Worm (Caenorhabditis elegans) whole organism, L1 larva: ENCODE results near the gene W03D2.9.

Experiments
- C04F5.9 ChIP-seq: sonication (generic microtip); optimal IDR thresholded peaks from 2 replicates; lab custom pipeline; 2016; ENCODE audit warnings: missing genetic modification characterization, missing compliant biosample characterization
- F16B12.6 ChIP-seq: fragments of 150-350 bp; optimal IDR thresholded peaks from 2 replicates; lab custom pipeline; 2014; ENCODE audit warnings: missing biosample characterization, missing genetic modification characterization
- alr-1 ChIP-seq: fragments of 200-800 bp; sonication (Bioruptor generic); optimal IDR thresholded peaks from 2 replicates; lab custom pipeline; 2018; ENCODE audit warnings: borderline replicate concordance, mild to moderate bottlenecking, missing genetic modification characterization, missing compliant biosample characterization
- blmp-1 ChIP-seq: fragments of 150-350 bp; optimal IDR thresholded peaks from 2 replicates; lab custom pipeline; 2014; ENCODE audit warnings: missing biosample characterization, missing genetic modification characterization
- ceh-8 ChIP-seq: fragments of 200-800 bp; sonication (Bioruptor generic); optimal IDR thresholded peaks from 2 replicates; lab custom pipeline; 2018; ENCODE audit warnings: mild to moderate bottlenecking, missing genetic modification characterization, moderate library complexity, missing compliant biosample characterization
- ceh-88 ChIP-seq: fragments of 200-800 bp; sonication (Bioruptor generic); IDR thresholded peaks from 2 replicates; pipeline ENCODE4 v1.3.6; 2022; ENCODE audit warnings: missing genetic modification characterization, missing compliant biosample characterization
- ceh-90 ChIP-seq: sonication (generic microtip); optimal IDR thresholded peaks from 2 replicates; lab custom pipeline; 2016; ENCODE audit warnings: missing genetic modification characterization, missing compliant biosample characterization
- dpl-1 ChIP-seq, 3 experiments: fragments of 150-350 bp in 2 of 3; sonication (generic microtip) in 1 of 3; optimal IDR thresholded peaks; 2 replicates each; lab custom pipeline; 2014 to 2017; ENCODE audit warnings: missing biosample characterization in 3 of 3, missing genetic modification characterization in 3 of 3, missing genetic modification reagents in 3 of 3
- dsc-1 ChIP-seq: sonication (generic microtip); optimal IDR thresholded peaks from 2 replicates; lab custom pipeline; 2016; ENCODE audit warnings: mild to moderate bottlenecking, missing genetic modification characterization, missing compliant biosample characterization
- efl-1 ChIP-seq, 4 experiments: fragments of 150-350 bp; optimal IDR thresholded peaks in 3 of 4; peaks in 1 of 4; 1 replicate in 1 of 4; 2 replicates in 3 of 4; lab custom pipeline; 2014; ENCODE audit warnings: missing biosample characterization in 2 of 4, missing genetic modification characterization in 2 of 4, missing genetic modification reagents in 2 of 4
- efl-3 ChIP-seq: fragments of 200-800 bp; sonication (Bioruptor generic); optimal IDR thresholded peaks from 2 replicates; lab custom pipeline; 2018; ENCODE audit warnings: mild to moderate bottlenecking, missing genetic modification characterization, missing compliant biosample characterization
- egl-27 ChIP-seq, 2 experiments: fragments of 150-350 bp in 1 of 2; sonication (generic microtip); optimal IDR thresholded peaks; 3 replicates each; lab custom pipeline; 2017 to 2018; ENCODE audit warnings: missing biosample characterization in 2 of 2, missing genetic modification characterization in 2 of 2, missing genetic modification reagents in 2 of 2
- elt-2 ChIP-seq: sonication (generic microtip); optimal IDR thresholded peaks from 2 replicates; lab custom pipeline; 2016; ENCODE audit warnings: missing genetic modification characterization, mild to moderate bottlenecking, inconsistent platforms, missing compliant biosample characterization, missing genetic modification reagents
- ets-5 ChIP-seq: fragments of 200-800 bp; sonication (Bioruptor generic); IDR thresholded peaks from 2 replicates; pipeline ENCODE4 v1.3.6; 2022; ENCODE audit warnings: missing genetic modification characterization, missing compliant biosample characterization
- fkh-4 ChIP-seq: sonication (generic microtip); optimal IDR thresholded peaks from 2 replicates; lab custom pipeline; 2016; ENCODE audit warnings: missing compliant biosample characterization, missing genetic modification characterization, borderline replicate concordance
- grh-1 ChIP-seq: fragments of 200-800 bp; sonication (Bioruptor generic); IDR thresholded peaks from 2 replicates; pipeline ENCODE4 v1.3.6; 2022; ENCODE audit warnings: missing genetic modification reagents, missing genetic modification characterization, missing compliant biosample characterization
- hlh-17 ChIP-seq: fragments of 200-800 bp; sonication (Bioruptor generic); optimal IDR thresholded peaks from 2 replicates; lab custom pipeline; 2018; ENCODE audit warnings: missing genetic modification characterization, mild to moderate bottlenecking, missing compliant biosample characterization, moderate library complexity, borderline replicate concordance
- hlh-4 ChIP-seq: sonication (generic microtip); optimal IDR thresholded peaks from 2 replicates; lab custom pipeline; 2016; ENCODE audit warnings: mild to moderate bottlenecking, missing genetic modification characterization, missing compliant biosample characterization
- lin-35 ChIP-seq, 2 experiments: fragments of 150-350 bp; optimal IDR thresholded peaks; 2 replicates each; lab custom pipeline; 2014; ENCODE audit warnings: missing biosample characterization in 2 of 2, missing genetic modification characterization in 2 of 2, missing genetic modification reagents in 2 of 2
- lin-39 ChIP-seq: fragments of 150-350 bp; optimal IDR thresholded peaks from 2 replicates; lab custom pipeline; 2014; ENCODE audit warnings: missing biosample characterization, missing genetic modification reagents, missing genetic modification characterization
- lsy-2 ChIP-seq, 2 experiments: fragments of 150-350 bp; optimal IDR thresholded peaks; 2 replicates each; lab custom pipeline; 2014; ENCODE audit warnings: missing biosample characterization in 2 of 2, missing genetic modification characterization in 2 of 2
- mdl-1 ChIP-seq, 2 experiments: fragments of 150-350 bp; optimal IDR thresholded peaks; 2 replicates each; lab custom pipeline; 2014 to 2017; ENCODE audit warnings: missing biosample characterization in 2 of 2, missing genetic modification characterization in 2 of 2, inconsistent platforms in 1 of 2
- mep-1 ChIP-seq: fragments of 150-350 bp; optimal IDR thresholded peaks from 2 replicates; lab custom pipeline; 2014; ENCODE audit warnings: missing biosample characterization, missing genetic modification characterization
- nhr-11 ChIP-seq: fragments of 150-350 bp; optimal IDR thresholded peaks from 2 replicates; lab custom pipeline; 2014; ENCODE audit warnings: missing biosample characterization, missing genetic modification characterization
- nhr-19 ChIP-seq: fragments of 200-800 bp; sonication (Bioruptor generic); conservative IDR thresholded peaks from 2 replicates; pipeline ENCODE4 v1.3.6; 2022; ENCODE audit warnings: missing genetic modification characterization, missing compliant biosample characterization
- nhr-20 ChIP-seq: sonication (generic microtip); optimal IDR thresholded peaks from 2 replicates; lab custom pipeline; 2016; ENCODE audit warnings: mild to moderate bottlenecking, missing genetic modification characterization, missing compliant biosample characterization
- nhr-237 ChIP-seq: fragments of 150-350 bp; optimal IDR thresholded peaks from 2 replicates; lab custom pipeline; 2014; ENCODE audit warnings: missing biosample characterization, missing genetic modification characterization
- nhr-47 ChIP-seq: sonication (generic microtip); optimal IDR thresholded peaks from 2 replicates; lab custom pipeline; 2016; ENCODE audit warnings: mild to moderate bottlenecking, missing genetic modification characterization, moderate library complexity, missing compliant biosample characterization
- nhr-71 ChIP-seq: sonication (generic microtip); optimal IDR thresholded peaks from 2 replicates; lab custom pipeline; 2016; ENCODE audit warnings: mild to moderate bottlenecking, missing genetic modification characterization, moderate library complexity, missing compliant biosample characterization
- nhr-77 ChIP-seq: fragments of 150-350 bp; optimal IDR thresholded peaks from 2 replicates; lab custom pipeline; 2014; ENCODE audit warnings: missing biosample characterization, missing genetic modification characterization
- nhr-85 ChIP-seq: sonication (generic microtip); peaks from one replicate; lab custom pipeline; 2016; ENCODE audit warnings: missing genetic modification characterization, inconsistent platforms, missing compliant biosample characterization
- nhr-90 ChIP-seq: sonication (generic microtip); optimal IDR thresholded peaks from 2 replicates; lab custom pipeline; 2016; ENCODE audit warnings: mild to moderate bottlenecking, missing genetic modification characterization, missing compliant biosample characterization; ENCODE audit not compliant: poor library complexity
- pag-3 ChIP-seq: sonication (generic microtip); optimal IDR thresholded peaks from 2 replicates; lab custom pipeline; 2017; ENCODE audit warnings: missing genetic modification characterization, mild to moderate bottlenecking, missing compliant biosample characterization, antibody characterized with exemption, borderline replicate concordance; ENCODE audit not compliant: insufficient read depth
- rnt-1 ChIP-seq: sonication (generic microtip); optimal IDR thresholded peaks from 2 replicates; lab custom pipeline; 2016; ENCODE audit warnings: mild to moderate bottlenecking, missing genetic modification characterization, moderate library complexity, missing compliant biosample characterization
- skn-1 ChIP-seq: fragments of 150-350 bp; optimal IDR thresholded peaks from 2 replicates; lab custom pipeline; 2014; ENCODE audit warnings: missing biosample characterization, missing genetic modification characterization
- snpc-4 ChIP-seq: fragments of 150-350 bp; optimal IDR thresholded peaks from 2 replicates; lab custom pipeline; 2014; ENCODE audit warnings: missing biosample characterization, missing genetic modification characterization
- snu-23 ChIP-seq: sonication (generic microtip); optimal IDR thresholded peaks from 2 replicates; lab custom pipeline; 2016; ENCODE audit warnings: missing genetic modification characterization, missing compliant biosample characterization
- sptf-1 ChIP-seq: fragments of 150-350 bp; optimal IDR thresholded peaks from 2 replicates; lab custom pipeline; 2014; ENCODE audit warnings: missing biosample characterization, missing genetic modification characterization
- sup-37 ChIP-seq: fragments of 200-800 bp; sonication (Bioruptor generic); optimal IDR thresholded peaks from 2 replicates; lab custom pipeline; 2018; ENCODE audit warnings: mild to moderate bottlenecking, missing genetic modification characterization, missing compliant biosample characterization
- swsn-7 ChIP-seq: sonication (generic microtip); optimal IDR thresholded peaks from 2 replicates; lab custom pipeline; 2016; ENCODE audit warnings: missing genetic modification characterization, missing compliant biosample characterization
- tbx-2 ChIP-seq: sonication (generic microtip); optimal IDR thresholded peaks from 2 replicates; lab custom pipeline; 2016; ENCODE audit warnings: missing genetic modification characterization, missing compliant biosample characterization
- tlp-1 ChIP-seq: fragments of 150-350 bp; optimal IDR thresholded peaks from 2 replicates; lab custom pipeline; 2014; ENCODE audit warnings: missing biosample characterization, missing genetic modification characterization
- unc-130 ChIP-seq: fragments of 150-350 bp; optimal IDR thresholded peaks from 2 replicates; lab custom pipeline; 2017; ENCODE audit warnings: missing biosample characterization, missing genetic modification characterization, inconsistent platforms
- unc-30 ChIP-seq: sonication (generic microtip); optimal IDR thresholded peaks from 2 replicates; lab custom pipeline; 2017; ENCODE audit warnings: missing biosample characterization, missing genetic modification characterization
- unc-62 ChIP-seq: fragments of 150-350 bp; optimal IDR thresholded peaks from 2 replicates; lab custom pipeline; 2014; ENCODE audit warnings: missing biosample characterization, missing genetic modification reagents, missing genetic modification characterization
- xbp-1 ChIP-seq: sonication (generic microtip); optimal IDR thresholded peaks from 2 replicates; lab custom pipeline; 2016; ENCODE audit warnings: missing genetic modification characterization, missing compliant biosample characterization
- zag-1 ChIP-seq: fragments of 150-350 bp; optimal IDR thresholded peaks from 2 replicates; lab custom pipeline; 2014; ENCODE audit warnings: missing biosample characterization, missing genetic modification characterization

The W03D2.9 gene

DNA sequence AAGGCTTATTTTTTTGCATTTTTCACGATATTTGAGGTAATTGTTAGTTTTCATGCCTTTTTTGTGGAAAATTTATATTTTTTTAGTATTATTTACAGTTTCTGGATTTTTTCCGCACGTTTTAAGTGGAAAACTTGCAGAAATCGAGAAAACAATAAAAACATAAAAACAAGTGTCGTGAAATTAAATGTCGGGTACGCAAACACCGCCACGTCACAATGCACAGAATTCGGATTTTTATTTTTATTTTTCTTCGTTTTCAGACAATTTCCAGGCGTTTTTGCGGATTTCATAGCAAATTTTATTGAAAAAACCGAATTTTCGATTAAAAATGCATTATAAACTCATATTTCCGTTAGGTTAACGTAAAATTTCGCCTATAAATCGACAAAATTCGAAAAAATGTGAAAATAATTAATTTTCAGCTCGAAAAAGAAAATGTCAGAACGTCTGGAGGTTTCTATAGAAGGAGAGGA, 11.3 kb upstream of the W03D2.9 start, which contains the start of gene C35B1.2:
Gene C35B1.2, plus strand, starts transcription at position 426 of the 476 bp plus-strand sequence.
- TF ChIP-seq lin-39: peak; percentile 28
- peak; percentile 11 for TF ChIP-seq nhr-20 (tag; lab: Kevin White, UChicago)
- peak; percentile 29 for TF ChIP-seq xbp-1 (tag; lab: Kevin White, UChicago)
- peak; percentile 43 for TF ChIP-seq mep-1 (tag; lab: Kevin White, UChicago)
- peak; percentile 43 to 48 for TF ChIP-seq lsy-2 (tag; optimal IDR thresholded peaks at IDR 0.05; lab: Kevin White, UChicago)
- peak; percentile 41 for TF ChIP-seq snu-23
- TF ChIP-seq dpl-1 (GFP tag; optimal IDR thresholded peaks at IDR 0.05; lab: Kevin White, UChicago): peak; percentile 2 to 57 (median 54)
- no peak for TF ChIP-seq zag-1
- peak; percentile 63 for TF ChIP-seq nhr-85 (tag; lab: Kevin White, UChicago)
- peak in 1 of 2 experiments; percentile 17 for TF ChIP-seq lin-35 (GFP tag; optimal IDR thresholded peaks at IDR 0.05; lab: Kevin White, UChicago)
- TF ChIP-seq nhr-237 (tag; lab: Kevin White, UChicago): no peak
- no peak for TF ChIP-seq ets-5 (GFP tag; lab: Robert Waterston, UW)
- no peak for TF ChIP-seq grh-1
- TF ChIP-seq nhr-71: peak; percentile 43
- TF ChIP-seq unc-30 (tag; lab: Kevin White, UChicago): no peak
- peak; percentile 86 for TF ChIP-seq F16B12.6 (tag; lab: Kevin White, UChicago)
- TF ChIP-seq ceh-90 (tag; lab: Kevin White, UChicago): peak; percentile 24
- TF ChIP-seq snpc-4 (tag; lab: Kevin White, UChicago): no peak
- TF ChIP-seq efl-1 (optimal IDR thresholded peaks at IDR 0.05; lab: Kevin White, UChicago): peak; percentile 31 to 55
- TF ChIP-seq efl-1 (GFP tag; optimal IDR thresholded peaks at IDR 0.05 in 1 of 2; lab: Kevin White, UChicago): peak; percentile 36 to 88
- peak; percentile 43 for TF ChIP-seq nhr-47 (tag; lab: Kevin White, UChicago)
- peak; percentile 29 for TF ChIP-seq dsc-1
- TF ChIP-seq swsn-7 (tag; lab: Kevin White, UChicago): peak; percentile 24
- TF ChIP-seq, all 84 proteins: peak for 16

DNA sequence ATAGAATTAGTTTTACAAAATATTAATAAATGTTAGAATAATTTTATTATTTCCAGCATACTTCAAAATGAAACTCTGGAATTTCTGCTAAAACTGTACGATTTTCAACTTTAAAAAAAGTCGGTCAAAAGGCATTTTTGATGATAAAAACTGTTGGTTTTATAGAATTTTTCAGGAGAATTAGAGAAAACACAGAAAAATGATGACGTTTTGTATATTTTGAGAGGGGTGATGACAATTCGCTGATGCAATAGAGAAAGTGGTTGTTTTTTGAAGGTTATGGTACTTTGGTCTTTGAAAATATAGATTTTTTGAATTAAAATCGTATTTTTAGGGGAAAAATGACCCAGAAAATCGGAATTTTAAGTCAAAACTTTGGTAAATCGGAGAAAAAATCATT, 10.5 kb upstream of the W03D2.9 start:
- peak; percentile 8 for TF ChIP-seq blmp-1 (tag; lab: Kevin White, UChicago)
- TF ChIP-seq ceh-90 (tag; lab: Kevin White, UChicago): no peak
- no peak for TF ChIP-seq unc-62 (GFP tag; lab: Kevin White, UChicago)
- TF ChIP-seq efl-3: no peak
- no peak for TF ChIP-seq pag-3
- no peak for TF ChIP-seq lsy-2 (tag; optimal IDR thresholded peaks at IDR 0.05; lab: Kevin White, UChicago)
- TF ChIP-seq tbx-2 (tag; lab: Kevin White, UChicago): no peak
- TF ChIP-seq sup-37 (GFP tag; lab: Kevin White, UChicago): no peak
- TF ChIP-seq snu-23: peak; percentile 27
- no peak for TF ChIP-seq fkh-4 (tag; lab: Kevin White, UChicago)
- TF ChIP-seq ceh-88: no peak
- TF ChIP-seq egl-27 (tag; optimal IDR thresholded peaks at IDR 0.05; lab: Kevin White, UChicago): no peak
- TF ChIP-seq nhr-77 (tag; lab: Kevin White, UChicago): no peak
- TF ChIP-seq alr-1 (tag; lab: Kevin White, UChicago): no peak
- TF ChIP-seq ceh-8 (GFP tag; lab: Kevin White, UChicago): no peak
- no peak for TF ChIP-seq grh-1
- TF ChIP-seq mep-1 (tag; lab: Kevin White, UChicago): no peak
- TF ChIP-seq lin-39: no peak
- no peak for TF ChIP-seq nhr-237 (tag; lab: Kevin White, UChicago)
- peak; percentile 48 for TF ChIP-seq elt-2 (tag; lab: Kevin White, UChicago)
- no peak for TF ChIP-seq tlp-1
- no peak for TF ChIP-seq hlh-17 (GFP tag; lab: Kevin White, UChicago)
- TF ChIP-seq ets-5 (GFP tag; lab: Robert Waterston, UW): no peak
- peak; percentile 98 for TF ChIP-seq skn-1 (tag; lab: Kevin White, UChicago)
- TF ChIP-seq dpl-1 (GFP tag; optimal IDR thresholded peaks at IDR 0.05; lab: Kevin White, UChicago): no peak
- TF ChIP-seq nhr-19 (GFP tag; lab: Robert Waterston, UW): peak; percentile 28; the same call in 1 of the 2 replicates
- TF ChIP-seq nhr-71: no peak
- TF ChIP-seq C04F5.9: no peak
- TF ChIP-seq dsc-1: no peak
- TF ChIP-seq nhr-11 (tag; lab: Kevin White, UChicago): no peak
- peak in 1 of 2 experiments; percentile 57 for TF ChIP-seq lin-35 (GFP tag; optimal IDR thresholded peaks at IDR 0.05; lab: Kevin White, UChicago)
- no peak for TF ChIP-seq rnt-1 (tag; lab: Kevin White, UChicago)
- peak; percentile 7 for TF ChIP-seq nhr-90
- no peak for TF ChIP-seq mdl-1 (tag; optimal IDR thresholded peaks at IDR 0.05; lab: Kevin White, UChicago)
- TF ChIP-seq efl-1 (optimal IDR thresholded peaks at IDR 0.05; lab: Kevin White, UChicago): no peak
- no peak for TF ChIP-seq efl-1 (GFP tag; optimal IDR thresholded peaks at IDR 0.05 in 1 of 2; lab: Kevin White, UChicago)
- no peak for TF ChIP-seq sptf-1 (tag; lab: Kevin White, UChicago)
- TF ChIP-seq nhr-47 (tag; lab: Kevin White, UChicago): no peak
- no peak for TF ChIP-seq unc-130 (tag; lab: Kevin White, UChicago)
- TF ChIP-seq hlh-4 (tag; lab: Kevin White, UChicago): no peak
